Worm (Caenorhabditis elegans) whole organism, L4/young adult: ENCODE results near the gene cest-7.

Experiments
- W03F9.2 ChIP-seq: fragments of 150-350 bp; optimal IDR thresholded peaks from 2 replicates; lab custom pipeline; 2014; ENCODE audit warnings: missing biosample characterization, missing genetic modification characterization
- dao-5 ChIP-seq: sonication (generic microtip); optimal IDR thresholded peaks from 2 replicates; lab custom pipeline; 2016; ENCODE audit warnings: missing genotype, missing genetic modification characterization, moderate library complexity, missing compliant biosample characterization
- him-1 ChIP-seq: sonication (generic microtip); optimal IDR thresholded peaks from 2 replicates; lab custom pipeline; 2016; ENCODE audit warnings: missing genotype, missing genetic modification reagents, missing genetic modification characterization, missing compliant biosample characterization

cest-7 gene

DNA sequence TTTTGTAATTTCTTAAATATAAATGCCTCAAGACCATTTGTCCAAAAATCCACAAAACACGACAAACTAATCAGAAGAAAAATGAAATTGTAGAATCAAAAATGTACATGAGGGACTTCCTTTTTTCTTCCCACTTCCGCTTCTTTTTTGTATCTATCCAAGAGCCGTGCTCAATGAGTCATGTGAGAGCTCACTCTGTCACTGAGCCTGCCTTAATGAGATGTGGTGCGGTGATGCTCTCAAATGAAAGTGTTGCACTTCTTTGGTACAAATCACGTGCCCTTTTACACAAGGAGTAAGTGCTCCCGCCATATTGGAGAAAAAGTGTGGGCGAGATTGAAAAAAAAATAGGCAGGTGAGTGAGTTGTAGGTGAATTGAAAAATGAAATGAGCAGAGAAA is 25.4 kb upstream of the cest-7 start:
- TF ChIP-seq him-1 (tag; lab: Kevin White, UChicago) (no peak), W03F9.2 (no peak), dao-5 (tag; lab: Kevin White, UChicago) (no peak)

ce11 chrX:12205478-12206059 is 24.2 kb upstream of the cest-7 start:
- TF ChIP-seq him-1 (tag; lab: Kevin White, UChicago) (peak; percentile 76), W03F9.2 (no peak)

- TF ChIP-seq dao-5 (tag; lab: Kevin White, UChicago) (no peak), W03F9.2 (no peak), him-1 (tag; lab: Kevin White, UChicago) (no peak)
These were observed 22.7 kb upstream of the cest-7 start for ce11 chrX:12207078-12207477.

DNA sequence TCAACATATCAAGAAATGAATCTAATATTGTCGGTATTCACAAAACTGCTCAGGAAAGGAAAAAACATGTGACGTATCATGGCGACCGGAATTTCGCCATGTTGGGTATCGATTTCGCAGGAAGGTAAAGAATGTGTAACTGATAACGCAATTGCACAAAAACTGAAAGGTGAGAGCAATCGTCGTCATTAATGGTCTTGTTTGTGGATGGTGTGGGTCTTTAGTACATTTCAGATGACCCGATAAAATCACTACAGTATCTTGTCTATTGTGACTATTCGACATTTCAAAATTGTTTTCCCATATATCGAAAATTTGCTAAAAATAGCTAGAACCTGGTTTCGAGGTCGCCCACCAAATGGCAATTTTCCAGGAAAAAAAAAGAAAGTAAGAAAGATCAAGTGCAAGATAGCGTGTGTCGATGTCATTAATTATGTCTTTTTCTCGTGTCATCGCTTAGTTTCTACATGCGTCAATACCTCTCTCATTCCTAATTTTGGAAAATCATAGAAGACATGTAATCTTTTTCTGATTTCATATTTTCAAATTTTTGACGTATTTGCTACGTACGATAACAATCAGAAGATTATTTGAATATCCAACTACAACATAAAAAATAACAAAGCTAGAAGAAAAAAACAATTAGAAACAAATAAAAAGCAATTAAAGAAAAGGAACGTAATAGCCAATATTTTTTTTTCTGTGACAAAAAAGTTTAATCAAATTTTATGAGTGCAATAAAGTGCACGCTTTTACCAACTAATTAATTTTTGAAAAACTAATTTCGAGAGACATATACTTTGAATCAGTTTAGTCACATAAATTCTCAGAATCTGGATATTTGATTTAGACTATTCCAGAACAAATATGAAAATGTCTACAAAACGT is 19.4 kb upstream of the cest-7 start:
- no peak for TF ChIP-seq W03F9.2
- no peak for TF ChIP-seq him-1 (tag; lab: Kevin White, UChicago)
- no peak for TF ChIP-seq dao-5 (tag; lab: Kevin White, UChicago)

DNA sequence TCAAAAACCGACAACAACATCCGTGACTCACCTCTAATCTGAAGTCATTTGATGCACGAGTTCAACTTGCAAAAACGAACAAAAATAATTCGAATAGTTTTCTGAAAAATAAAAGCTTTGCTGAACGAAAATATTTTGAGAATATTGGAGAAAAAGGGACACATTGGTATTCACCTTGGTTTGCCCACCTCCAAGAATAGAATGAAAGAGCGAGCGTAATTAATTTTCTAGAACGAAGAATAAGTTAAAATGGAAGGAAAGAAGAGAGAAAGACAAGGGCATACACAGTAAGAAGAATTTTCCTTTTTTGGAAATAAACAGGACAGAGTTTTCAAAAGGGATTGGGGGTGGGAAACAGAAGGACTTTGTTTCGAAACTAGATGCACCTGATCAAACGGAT is 16.9 kb upstream of the cest-7 start, which contains the start of gene cab-1:
TSS of gene cab-1 (minus strand) at position 101 of the 400 bp plus-strand sequence.
- TF ChIP-seq dao-5 (tag; lab: Kevin White, UChicago) (no peak), him-1 (tag; lab: Kevin White, UChicago) (no peak), W03F9.2 (no peak)

DNA sequence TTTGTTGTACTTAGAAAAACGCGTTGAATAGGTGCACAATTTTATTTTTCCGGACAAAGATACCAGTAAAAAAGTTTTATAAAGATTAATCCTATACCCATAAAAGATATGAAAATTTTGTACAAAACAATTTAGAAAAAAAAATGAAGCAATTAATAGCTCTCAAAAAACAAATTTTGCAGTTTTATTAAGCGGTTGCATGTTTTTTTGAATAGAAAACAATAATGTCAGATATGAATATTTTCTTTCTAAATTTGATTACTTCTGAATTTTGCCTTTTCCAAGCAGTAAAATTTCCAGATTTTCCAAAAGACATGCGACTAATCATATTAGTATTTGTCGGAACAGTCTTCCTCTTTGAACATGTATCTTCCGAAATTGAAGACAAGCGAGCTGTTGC is 12.8 kb upstream of the cest-7 start, which contains the start of gene C23H4.8:
TSS of gene C23H4.8 (plus strand) at position 301 of the 400 bp plus-strand sequence.
- no peak for TF ChIP-seq W03F9.2
- TF ChIP-seq him-1 (tag; lab: Kevin White, UChicago): no peak
- no peak for TF ChIP-seq dao-5 (tag; lab: Kevin White, UChicago)

ce11 chrX:12219477-12219876 is 10.3 kb upstream of the cest-7 start, which contains the start of gene cest-8:
cest-8 (plus strand) TSS chrX:12219660.
- TF ChIP-seq him-1 (tag; lab: Kevin White, UChicago) (no peak), dao-5 (tag; lab: Kevin White, UChicago) (no peak), W03F9.2 (no peak)

ce11 chrX:12221817-12222216 is 7.9 kb upstream of the cest-7 start, which contains the start of gene cest-9.2:
cest-9.2 (plus strand) TSS chrX:12222117.
- TF ChIP-seq W03F9.2 (no peak), him-1 (tag; lab: Kevin White, UChicago) (no peak), dao-5 (tag; lab: Kevin White, UChicago) (no peak)

- TF ChIP-seq him-1 (tag; lab: Kevin White, UChicago): no peak
- no peak for TF ChIP-seq W03F9.2
- no peak for TF ChIP-seq dao-5 (tag; lab: Kevin White, UChicago)
These were observed 7.0 kb upstream of the cest-7 start for ce11 chrX:12222723-12223122.

ce11 chrX:12225970-12226369 is 3.8 kb upstream of the cest-7 start, which contains the start of gene cest-9.1:
cest-9.1 (plus strand) TSS chrX:12226182.
- TF ChIP-seq W03F9.2 (no peak), him-1 (tag; lab: Kevin White, UChicago) (no peak), dao-5 (tag; lab: Kevin White, UChicago) (no peak)

DNA sequence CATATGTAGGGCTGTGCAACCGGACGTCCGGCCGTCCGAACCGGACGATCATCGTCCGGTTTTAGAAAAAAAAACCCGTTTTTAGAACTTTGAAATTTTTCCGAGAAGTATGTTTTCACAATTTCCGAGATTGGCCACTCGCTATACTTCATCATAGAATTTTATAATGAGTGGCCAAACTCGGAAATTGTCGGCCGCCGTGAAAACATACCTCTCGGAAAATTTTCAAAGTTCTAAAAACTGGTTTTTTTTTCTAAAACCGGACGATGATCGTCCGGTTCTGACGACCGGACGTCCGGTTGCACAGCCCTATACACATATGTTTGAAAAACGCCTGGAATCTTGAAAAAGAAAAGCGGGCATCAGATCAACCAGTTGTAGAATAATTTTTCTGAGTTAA is 2.6 kb upstream of the cest-7 start:
- TF ChIP-seq dao-5 (tag; lab: Kevin White, UChicago) (no peak), him-1 (tag; lab: Kevin White, UChicago) (no peak), W03F9.2 (no peak)

ce11 chrX:12230357-12230756 is 606 bp downstream of the cest-7 start:
- TF ChIP-seq W03F9.2 (no peak), him-1 (tag; lab: Kevin White, UChicago) (no peak), dao-5 (tag; lab: Kevin White, UChicago) (no peak)

- TF ChIP-seq dao-5 (tag; lab: Kevin White, UChicago) (no peak), W03F9.2 (no peak), him-1 (tag; lab: Kevin White, UChicago) (no peak)
These were observed 4.7 kb downstream of the cest-7 start for ce11 chrX:12234424-12234823.

DNA sequence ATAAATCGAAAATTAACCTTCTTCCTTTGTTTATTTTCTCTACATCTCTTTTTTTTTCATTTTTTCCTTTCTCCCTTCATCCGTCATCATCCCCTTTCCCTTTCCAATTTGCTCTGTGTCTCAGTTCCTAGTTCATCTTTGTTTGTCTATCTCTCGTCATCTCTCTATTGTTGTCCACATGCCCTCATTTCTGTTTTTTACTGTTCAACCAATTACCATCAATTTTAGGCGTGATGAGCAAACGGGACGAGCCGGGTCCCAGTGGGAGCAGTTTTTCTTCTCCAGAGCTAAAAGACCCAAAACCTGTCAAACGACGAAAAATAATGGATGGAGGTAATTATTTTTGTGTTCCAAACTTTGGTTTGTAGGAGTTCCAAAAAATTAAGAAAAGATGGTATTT is 5.6 kb downstream of the cest-7 start, which contains the start of gene C23H4.6:
TSS of gene C23H4.6 (plus strand) at position 219 of the 400 bp plus-strand sequence.
- TF ChIP-seq him-1 (tag; lab: Kevin White, UChicago) (no peak), dao-5 (tag; lab: Kevin White, UChicago) (no peak), W03F9.2 (no peak)
